Worm (Caenorhabditis elegans) whole organism, late embryonic: ENCODE measurements around the gene zig-4.

Source experiments
- K09A11.1 ChIP-seq: sonication (generic microtip); optimal IDR thresholded peaks from 2 replicates; lab custom pipeline; 2017; ENCODE audit warnings: antibody characterized with exemption, mild to moderate bottlenecking, missing genetic modification characterization, missing compliant biosample characterization; ENCODE audit not compliant: insufficient read depth
- Y22D7AL.16 ChIP-seq: sonication (generic microtip); optimal IDR thresholded peaks from 2 replicates; lab custom pipeline; 2016; ENCODE audit warnings: missing genetic modification characterization, missing compliant biosample characterization
- ama-1 ChIP-seq: fragments of 150-350 bp; optimal IDR thresholded peaks from 2 replicates; lab custom pipeline; 2014
- ceh-14 ChIP-seq: sonication (generic microtip); optimal IDR thresholded peaks from 2 replicates; lab custom pipeline; 2016; ENCODE audit warnings: missing genotype, missing genetic modification characterization, missing compliant biosample characterization
- ceh-18 ChIP-seq: sonication (generic microtip); optimal IDR thresholded peaks from 2 replicates; lab custom pipeline; 2016; ENCODE audit warnings: missing genetic modification characterization, missing compliant biosample characterization
- ceh-19 ChIP-seq: fragments of 200-800 bp; sonication (Bioruptor generic); optimal IDR thresholded peaks from 2 replicates; lab custom pipeline; 2018; ENCODE audit warnings: mild to moderate bottlenecking, missing genetic modification characterization, missing compliant biosample characterization
- ceh-22 ChIP-seq: sonication (generic microtip); optimal IDR thresholded peaks from 2 replicates; lab custom pipeline; 2017; ENCODE audit warnings: missing biosample characterization, missing genetic modification characterization
- ceh-6 ChIP-seq: fragments of 200-800 bp; sonication (Bioruptor generic); optimal IDR thresholded peaks from 2 replicates; lab custom pipeline; 2018; ENCODE audit warnings: mild to moderate bottlenecking, missing genetic modification characterization, missing compliant biosample characterization
- fax-1 ChIP-seq: sonication (generic microtip); optimal IDR thresholded peaks from 2 replicates; lab custom pipeline; 2016; ENCODE audit warnings: missing genotype, missing genetic modification characterization, missing compliant biosample characterization
- fkh-10 ChIP-seq: fragments of 150-350 bp; optimal IDR thresholded peaks from 2 replicates; lab custom pipeline; 2014; ENCODE audit warnings: missing biosample characterization, missing genetic modification reagents, missing genetic modification characterization
- fkh-6 ChIP-seq: sonication (generic microtip); optimal IDR thresholded peaks from 2 replicates; lab custom pipeline; 2016; ENCODE audit warnings: missing genetic modification characterization, missing compliant biosample characterization
- hlh-6 ChIP-seq: sonication (generic microtip); optimal IDR thresholded peaks from 2 replicates; lab custom pipeline; 2016; ENCODE audit warnings: missing genotype, missing genetic modification characterization, missing compliant biosample characterization
- hlh-8 ChIP-seq: sonication (generic microtip); optimal IDR thresholded peaks from 2 replicates; lab custom pipeline; 2016; ENCODE audit warnings: missing genotype, missing genetic modification characterization, missing compliant biosample characterization
- lin-11 ChIP-seq: fragments of 200-800 bp; sonication (Bioruptor generic); optimal IDR thresholded peaks from 2 replicates; lab custom pipeline; 2018; ENCODE audit warnings: mild to moderate bottlenecking, missing genetic modification characterization, missing compliant biosample characterization
- madf-2 ChIP-seq: sonication (generic microtip); optimal IDR thresholded peaks from 2 replicates; lab custom pipeline; 2017; ENCODE audit warnings: missing genetic modification characterization, missing compliant biosample characterization
- odd-2 ChIP-seq: sonication (generic microtip); optimal IDR thresholded peaks from 2 replicates; lab custom pipeline; 2017; ENCODE audit warnings: antibody characterized with exemption, mild to moderate bottlenecking, missing genetic modification characterization, missing compliant biosample characterization
- pqm-1 ChIP-seq: sonication (generic microtip); optimal IDR thresholded peaks from 2 replicates; lab custom pipeline; 2016; ENCODE audit warnings: missing genetic modification characterization, missing compliant biosample characterization
- tbx-2 ChIP-seq: sonication (generic microtip); optimal IDR thresholded peaks from 2 replicates; lab custom pipeline; 2016; ENCODE audit warnings: missing genetic modification characterization, missing compliant biosample characterization
- tbx-7 ChIP-seq: sonication (generic microtip); optimal IDR thresholded peaks from 2 replicates; lab custom pipeline; 2016; ENCODE audit warnings: missing genotype, missing genetic modification characterization, missing compliant biosample characterization

zig-4 gene

ce11 chrX:7968537-7968936, 43.3 kb downstream of the zig-4 start:
- TF ChIP-seq fax-1 (tag; lab: Kevin White, UChicago) (no peak), fkh-6 (no peak), ceh-18 (tag; lab: Kevin White, UChicago) (no peak), ceh-6 (no peak), ceh-19 (GFP tag; lab: Kevin White, UChicago) (no peak), lin-11 (tag; lab: Kevin White, UChicago) (no peak), ama-1 (lab: Kevin White, UChicago) (no peak), tbx-7 (tag; lab: Kevin White, UChicago) (no peak), hlh-8 (no peak), tbx-2 (tag; lab: Kevin White, UChicago) (no peak), madf-2 (tag; lab: Kevin White, UChicago) (no peak), pqm-1 (tag; lab: Kevin White, UChicago) (no peak), hlh-6 (tag; lab: Kevin White, UChicago) (no peak), K09A11.1 (no peak), ceh-14 (tag; lab: Kevin White, UChicago) (no peak), odd-2 (tag; lab: Kevin White, UChicago) (no peak), Y22D7AL.16 (tag; lab: Kevin White, UChicago) (no peak)

ce11 chrX:7975741-7976140, 50.5 kb downstream of the zig-4 start:
- TF ChIP-seq tbx-2 (tag; lab: Kevin White, UChicago) (no peak), K09A11.1 (no peak), fkh-10 (GFP tag; lab: Kevin White, UChicago) (no peak), ceh-22 (tag; lab: Kevin White, UChicago) (no peak)
